Fruit fly (Drosophila melanogaster) whole organism, prepupa: ENCODE measurements around the gene CG5946.
A peak's percentile ranks its signal among the peaks of the same experiment; 100 is the strongest.

Experiments used
- Blimp-1 ChIP-seq: fragments of 200-800 bp; sonication (Bioruptor generic); optimal IDR thresholded peaks from 3 replicates; lab custom pipeline; 2017; ENCODE audit warnings: missing biosample characterization, missing genetic modification characterization, mild to moderate bottlenecking, moderate library complexity, missing genetic modification reagents
- CG10631 ChIP-seq: fragments of 200-800 bp; sonication (Bioruptor generic); optimal IDR thresholded peaks from 2 replicates; lab custom pipeline; 2016; ENCODE audit warnings: missing biosample characterization, missing genetic modification characterization
- CG10669 ChIP-seq: fragments of 200-800 bp; sonication (Bioruptor generic); optimal IDR thresholded peaks from 3 replicates; lab custom pipeline; 2018; ENCODE audit warnings: missing biosample characterization, mild to moderate bottlenecking, missing genetic modification characterization, moderate library complexity
- CG11294 ChIP-seq: fragments of 200-800 bp; sonication (Bioruptor generic); IDR thresholded peaks from 2 replicates; pipeline ENCODE4 v1.3.6; 2022; ENCODE audit warnings: missing biosample characterization, missing genetic modification characterization
- CG11762 ChIP-seq: fragments of 200-800 bp; sonication (Bioruptor generic); optimal IDR thresholded peaks from 3 replicates; lab custom pipeline; 2016; ENCODE audit warnings: missing biosample characterization, missing genetic modification characterization; ENCODE audit not compliant: insufficient read depth
- CG11902 ChIP-seq: fragments of 200-800 bp; sonication (Bioruptor generic); optimal IDR thresholded peaks from 3 replicates; lab custom pipeline; 2016; ENCODE audit warnings: missing biosample characterization, missing genetic modification characterization
- CG15336 ChIP-seq: fragments of 200-800 bp; sonication (Bioruptor generic); IDR thresholded peaks from 2 replicates; pipeline ENCODE4 v1.3.6; 2022; ENCODE audit warnings: missing biosample characterization, missing genetic modification characterization
- CG1621 ChIP-seq: fragments of 200-800 bp; sonication (Bioruptor generic); optimal IDR thresholded peaks from 3 replicates; lab custom pipeline; 2018; ENCODE audit warnings: missing biosample characterization, mild to moderate bottlenecking, missing genetic modification characterization
- CG16779 ChIP-seq: fragments of 200-800 bp; sonication (Bioruptor generic); optimal IDR thresholded peaks from 3 replicates; lab custom pipeline; 2017; ENCODE audit warnings: missing biosample characterization, mild to moderate bottlenecking, missing genetic modification characterization
- CG31627 ChIP-seq: fragments of 200-800 bp; sonication (Bioruptor generic); optimal IDR thresholded peaks from 3 replicates; lab custom pipeline; 2016; ENCODE audit warnings: missing biosample characterization, missing genetic modification characterization
- CG32006 ChIP-seq: fragments of 200-800 bp; sonication (Bioruptor generic); optimal IDR thresholded peaks from 3 replicates; lab custom pipeline; 2017; ENCODE audit warnings: missing biosample characterization, mild to moderate bottlenecking, missing genetic modification characterization
- CG34406 ChIP-seq: fragments of 200-800 bp; sonication (Bioruptor generic); optimal IDR thresholded peaks from 3 replicates; lab custom pipeline; 2016; ENCODE audit warnings: missing biosample characterization, missing genetic modification characterization
- CG4318 ChIP-seq: fragments of 200-800 bp; sonication (Bioruptor generic); optimal IDR thresholded peaks from 3 replicates; lab custom pipeline; 2017; ENCODE audit warnings: missing biosample characterization, mild to moderate bottlenecking, missing genetic modification characterization
- CG6163 ChIP-seq: fragments of 200-800 bp; sonication (Bioruptor generic); IDR thresholded peaks from 3 replicates; pipeline ENCODE4 v1.3.6; 2022; ENCODE audit warnings: missing biosample characterization, missing genetic modification characterization
- CG6276 ChIP-seq: fragments of 200-800 bp; sonication (Bioruptor generic); optimal IDR thresholded peaks from 2 replicates; lab custom pipeline; 2017; ENCODE audit warnings: missing biosample characterization, mild to moderate bottlenecking, missing genetic modification characterization
- CG6792 ChIP-seq: fragments of 200-800 bp; sonication (Bioruptor generic); optimal IDR thresholded peaks from 3 replicates; lab custom pipeline; 2016; ENCODE audit warnings: missing biosample characterization, missing genetic modification characterization
- CG6808 ChIP-seq: fragments of 200-800 bp; sonication (Bioruptor generic); optimal IDR thresholded peaks from 3 replicates; lab custom pipeline; 2017; ENCODE audit warnings: missing biosample characterization, missing genetic modification characterization, mild to moderate bottlenecking, moderate library complexity, missing genetic modification reagents
- CG6854 ChIP-seq: fragments of 200-800 bp; sonication (Bioruptor generic); optimal IDR thresholded peaks from 2 replicates; lab custom pipeline; 2017; ENCODE audit warnings: missing biosample characterization, mild to moderate bottlenecking, missing genetic modification characterization
- CG8119 ChIP-seq: fragments of 200-800 bp; sonication (Bioruptor generic); IDR thresholded peaks from 3 replicates; pipeline ENCODE4 v1.3.6; 2022; ENCODE audit warnings: missing biosample characterization, missing genetic modification characterization
- CG8632 ChIP-seq: fragments of 200-800 bp; sonication (Bioruptor generic); optimal IDR thresholded peaks from 3 replicates; lab custom pipeline; 2016; ENCODE audit warnings: missing biosample characterization, missing genetic modification characterization
- CG9139 ChIP-seq: fragments of 200-800 bp; sonication (Bioruptor generic); optimal IDR thresholded peaks from 3 replicates; lab custom pipeline; 2017; ENCODE audit warnings: missing biosample characterization, mild to moderate bottlenecking, missing genetic modification characterization
- Eip78C ChIP-seq: fragments of 200-800 bp; sonication (Bioruptor generic); peaks from one replicate; lab custom pipeline; 2016; ENCODE audit warnings: missing biosample characterization, missing genetic modification characterization
- Ets21C ChIP-seq: fragments of 200-800 bp; sonication (Bioruptor generic); optimal IDR thresholded peaks from 3 replicates; lab custom pipeline; 2016; ENCODE audit warnings: missing biosample characterization, missing genetic modification characterization
- Hr38 ChIP-seq: sonication (Bioruptor generic); optimal IDR thresholded peaks from 2 replicates; lab custom pipeline; 2016; ENCODE audit warnings: missing biosample characterization, missing genetic modification characterization
- Hr39 ChIP-seq: fragments of 200-800 bp; sonication (Bioruptor generic); optimal IDR thresholded peaks from 2 replicates; lab custom pipeline; 2016; ENCODE audit warnings: missing biosample characterization, missing genetic modification characterization
- Hr4 ChIP-seq: fragments of 200-800 bp; sonication (Bioruptor generic); optimal IDR thresholded peaks from 3 replicates; lab custom pipeline; 2016; ENCODE audit warnings: missing biosample characterization, missing genetic modification characterization
- Lpt ChIP-seq: fragments of 200-800 bp; sonication (Bioruptor generic); optimal IDR thresholded peaks from 3 replicates; lab custom pipeline; 2016; ENCODE audit warnings: missing biosample characterization, missing genetic modification characterization
- Met ChIP-seq: fragments of 200-800 bp; sonication (Bioruptor generic); optimal IDR thresholded peaks from 3 replicates; lab custom pipeline; 2016; ENCODE audit warnings: missing biosample characterization, missing genetic modification characterization
- Smox ChIP-seq: fragments of 200-800 bp; sonication (Bioruptor generic); optimal IDR thresholded peaks from 3 replicates; lab custom pipeline; 2016; ENCODE audit warnings: missing biosample characterization, missing genetic modification characterization
- Sox102F ChIP-seq: fragments of 200-800 bp; sonication (Bioruptor generic); optimal IDR thresholded peaks from 2 replicates; lab custom pipeline; 2016; ENCODE audit warnings: missing biosample characterization, mild to moderate bottlenecking, missing genetic modification characterization
- Sox14 ChIP-seq: fragments of 200-800 bp; sonication (Bioruptor generic); optimal IDR thresholded peaks from 3 replicates; lab custom pipeline; 2016; ENCODE audit warnings: missing biosample characterization, missing genetic modification characterization
- Sox15 ChIP-seq: fragments of 200-800 bp; sonication (Bioruptor generic); optimal IDR thresholded peaks from 3 replicates; lab custom pipeline; 2016; ENCODE audit warnings: missing biosample characterization, missing genetic modification characterization
- achi ChIP-seq: fragments of 200-800 bp; sonication (Bioruptor generic); optimal IDR thresholded peaks from 3 replicates; lab custom pipeline; 2016; ENCODE audit warnings: missing biosample characterization, missing genetic modification characterization
- acj6 ChIP-seq: fragments of 200-800 bp; sonication (Bioruptor generic); optimal IDR thresholded peaks from 3 replicates; lab custom pipeline; 2016; ENCODE audit warnings: missing biosample characterization, missing genetic modification characterization
- dac ChIP-seq: fragments of 200-800 bp; sonication (Bioruptor generic); optimal IDR thresholded peaks from 2 replicates; lab custom pipeline; 2017; ENCODE audit warnings: missing biosample characterization, mild to moderate bottlenecking, missing genetic modification characterization
- dsx ChIP-seq: fragments of 200-800 bp; optimal IDR thresholded peaks from 3 replicates; lab custom pipeline; 2019; ENCODE audit warnings: missing biosample characterization, mild to moderate bottlenecking, missing genetic modification characterization, moderate library complexity; ENCODE audit not compliant: poor library complexity, severe bottlenecking
- esn ChIP-seq: fragments of 200-800 bp; sonication (Bioruptor generic); optimal IDR thresholded peaks from 2 replicates; lab custom pipeline; 2016; ENCODE audit warnings: missing biosample characterization, mild to moderate bottlenecking, missing genetic modification characterization, moderate library complexity
- fd59A ChIP-seq: fragments of 200-800 bp; sonication (Bioruptor generic); optimal IDR thresholded peaks from 2 replicates; lab custom pipeline; 2017; ENCODE audit warnings: missing biosample characterization, mild to moderate bottlenecking, missing genetic modification characterization, missing genetic modification reagents
- fd85E ChIP-seq: fragments of 200-800 bp; sonication (Bioruptor generic); optimal IDR thresholded peaks from 3 replicates; lab custom pipeline; 2016; ENCODE audit warnings: missing biosample characterization, missing genetic modification characterization
- fkh ChIP-seq: fragments of 200-800 bp; sonication (Bioruptor generic); optimal IDR thresholded peaks from 3 replicates; lab custom pipeline; 2017; ENCODE audit warnings: missing biosample characterization, mild to moderate bottlenecking, missing genetic modification characterization, moderate library complexity
- net ChIP-seq: fragments of 200-800 bp; sonication (Bioruptor generic); optimal IDR thresholded peaks from 3 replicates; lab custom pipeline; 2016; ENCODE audit warnings: missing biosample characterization, missing genetic modification characterization
- pdm3 ChIP-seq: fragments of 200-800 bp; sonication (Bioruptor generic); optimal IDR thresholded peaks from 3 replicates; lab custom pipeline; 2016; ENCODE audit warnings: missing biosample characterization, missing genetic modification characterization
- salr ChIP-seq, 2 experiments: fragments of 200-800 bp; sonication (Bioruptor generic); optimal IDR thresholded peaks; 3 replicates each; lab custom pipeline; 2016 to 2018; ENCODE audit warnings: missing biosample characterization in 2 of 2, missing genetic modification characterization in 2 of 2, mild to moderate bottlenecking in 1 of 2
- topi ChIP-seq: fragments of 200-800 bp; sonication (Bioruptor generic); optimal IDR thresholded peaks from 3 replicates; lab custom pipeline; 2016; ENCODE audit warnings: missing biosample characterization, missing genetic modification characterization
- vri ChIP-seq: fragments of 200-800 bp; sonication (Bioruptor generic); optimal IDR thresholded peaks from 3 replicates; lab custom pipeline; 2016; ENCODE audit warnings: missing biosample characterization, mild to moderate bottlenecking, missing genetic modification characterization

Gene CG5946

dm6 chr3L:11822446-11823334, 615 bp upstream of the CG5946 start, which contains the start of gene RpL10Ab (continued):
- TF ChIP-seq CG6276 (GFP tag; lab: Kevin White, UChicago) (no peak), CG34406 (GFP tag; lab: Kevin White, UChicago) (peak; percentile 35), fd85E (GFP tag; lab: Kevin White, UChicago) (no peak), CG10631 (GFP tag; lab: Kevin White, UChicago) (peak; percentile 80), Eip78C (peak; percentile 76), CG9139 (GFP tag; lab: Kevin White, UChicago) (peak; percentile 18), Met (peak; percentile 50), fd59A (no peak), CG16779 (tag; lab: Kevin White, UChicago) (no peak), topi (GFP tag; lab: Kevin White, UChicago) (peak; percentile 50), CG32006 (GFP tag; lab: Kevin White, UChicago) (no peak), fkh (GFP tag; lab: Kevin White, UChicago) (peak; percentile 8), CG6854 (GFP tag; lab: Kevin White, UChicago) (peak; percentile 68), dac (GFP tag; lab: Kevin White, UChicago) (peak; percentile 26), CG15336 (GFP tag; lab: Robert Waterston, UW) (peak; percentile 22; the same call in 1 of the 2 replicates), Hr4 (no peak), CG11902 (peak; percentile 38), CG4318 (GFP tag; lab: Kevin White, UChicago) (no peak), CG31627 (GFP tag; lab: Kevin White, UChicago) (peak; percentile 45), CG10669 (GFP tag; lab: Kevin White, UChicago) (peak; percentile 28)

dm6 chr3L:11819639-11820456, 2.2 kb downstream of the CG5946 start:
- TF ChIP-seq pdm3: peak; percentile 43
- TF ChIP-seq dsx (GFP tag; lab: Kevin White, UChicago): no peak
- TF ChIP-seq CG11294: peak; percentile 27; the same call in 1 of the 2 replicates
- peak; percentile 50 for TF ChIP-seq CG15336 (GFP tag; lab: Robert Waterston, UW)
- peak; percentile 63 for TF ChIP-seq Sox102F (GFP tag; lab: Kevin White, UChicago)
- TF ChIP-seq Hr38 (GFP tag; lab: Kevin White, UChicago): no peak
- peak; percentile 33 for TF ChIP-seq CG31627 (GFP tag; lab: Kevin White, UChicago)
- peak; percentile 30 for TF ChIP-seq fd85E (GFP tag; lab: Kevin White, UChicago)
- TF ChIP-seq Ets21C (GFP tag; lab: Kevin White, UChicago): no peak
- peak; percentile 58 for TF ChIP-seq net
- TF ChIP-seq salr (GFP tag; optimal IDR thresholded peaks at IDR 0.05; lab: Kevin White, UChicago): no peak
- no peak for TF ChIP-seq CG1621 (tag; lab: Kevin White, UChicago)
- TF ChIP-seq CG8119 (GFP tag; lab: Robert Waterston, UW): peak; percentile 27; the same call in 2 of the 3 replicates
- TF ChIP-seq CG9139 (GFP tag; lab: Kevin White, UChicago): no peak
- TF ChIP-seq Hr4: peak; percentile 43
- peak; percentile 40 for TF ChIP-seq Smox (GFP tag; lab: Kevin White, UChicago)
- peak; percentile 38 for TF ChIP-seq Hr39
- peak; percentile 20 for TF ChIP-seq CG6792
- TF ChIP-seq CG11762 (GFP tag; lab: Kevin White, UChicago): peak; percentile 4
- TF ChIP-seq CG6854 (GFP tag; lab: Kevin White, UChicago): peak; percentile 40
- TF ChIP-seq acj6 (GFP tag; lab: Kevin White, UChicago): peak; percentile 24
- peak; percentile 59 for TF ChIP-seq vri (GFP tag; lab: Kevin White, UChicago)
- peak; percentile 25 for TF ChIP-seq Lpt
- TF ChIP-seq esn (GFP tag; lab: Kevin White, UChicago): peak; percentile 57
- TF ChIP-seq dac (GFP tag; lab: Kevin White, UChicago): no peak
- TF ChIP-seq CG8632 (GFP tag; lab: Kevin White, UChicago): peak; percentile 6
- peak; percentile 70; the same call in 2 of the 3 replicates for TF ChIP-seq CG6163
- peak; percentile 57 for TF ChIP-seq CG6808 (GFP tag; lab: Kevin White, UChicago)
- peak; percentile 14 for TF ChIP-seq CG34406 (GFP tag; lab: Kevin White, UChicago)
- TF ChIP-seq Blimp-1: no peak
- TF ChIP-seq Sox15: no peak
- peak; percentile 38 for TF ChIP-seq achi (GFP tag; lab: Kevin White, UChicago)
- peak; percentile 44 for TF ChIP-seq Sox14
